Worm (Caenorhabditis elegans) whole organism, L4/young adult: Measurements from ENCODE around the gene daf-10.

Source experiments
- W03F9.2 ChIP-seq: fragments of 150-350 bp; optimal IDR thresholded peaks from 2 replicates; lab custom pipeline; 2014; ENCODE audit warnings: missing biosample characterization, missing genetic modification characterization
- dao-5 ChIP-seq: sonication (generic microtip); optimal IDR thresholded peaks from 2 replicates; lab custom pipeline; 2016; ENCODE audit warnings: missing genotype, missing genetic modification characterization, moderate library complexity, missing compliant biosample characterization
- him-1 ChIP-seq: sonication (generic microtip); optimal IDR thresholded peaks from 2 replicates; lab custom pipeline; 2016; ENCODE audit warnings: missing genotype, missing genetic modification reagents, missing genetic modification characterization, missing compliant biosample characterization

DNA sequence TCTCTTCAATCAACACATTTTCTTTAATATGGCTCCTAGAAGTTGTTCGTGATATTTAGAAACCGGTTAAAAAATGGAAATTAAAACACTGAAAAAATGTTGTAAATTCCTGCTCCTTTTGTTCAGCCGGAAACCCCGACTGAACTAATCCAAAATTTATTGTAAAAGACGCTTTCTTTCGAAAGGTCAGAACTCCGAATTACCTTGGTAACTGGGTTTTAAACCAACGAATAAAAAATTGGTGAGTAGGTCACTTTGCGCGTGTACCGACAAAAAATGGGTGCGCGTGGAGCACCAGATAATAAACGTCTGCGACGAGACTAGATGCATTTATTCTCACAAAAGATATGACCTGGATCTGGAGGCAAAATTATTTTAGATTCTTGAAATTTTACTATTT is 15.4 kb downstream of the daf-10 start:
- TF ChIP-seq him-1 (tag; lab: Kevin White, UChicago) (no peak), W03F9.2 (tag; lab: Kevin White, UChicago) (no peak), dao-5 (tag; lab: Kevin White, UChicago) (no peak)
